Worm (Caenorhabditis elegans): ENCODE results near the gene acl-2.

- TF ChIP-seq pqm-1 (tag; optimal IDR thresholded peaks at IDR 0.05) (peak; percentile 64), fos-1 (tag; optimal IDR thresholded peaks at IDR 0.05) (no peak), unc-39 (tag; optimal IDR thresholded peaks at IDR 0.05) (no peak), sdz-12 (GFP tag; optimal IDR thresholded peaks at IDR 0.05) (no peak)
These were observed 27.4 kb downstream of the acl-2 start for ce11 chrV:10003315-10003969.

Measured in whole organism, L4 larva.